Worm (Caenorhabditis elegans): Measurements from ENCODE around the gene C49C8.6.

Gene C49C8.6

DNA sequence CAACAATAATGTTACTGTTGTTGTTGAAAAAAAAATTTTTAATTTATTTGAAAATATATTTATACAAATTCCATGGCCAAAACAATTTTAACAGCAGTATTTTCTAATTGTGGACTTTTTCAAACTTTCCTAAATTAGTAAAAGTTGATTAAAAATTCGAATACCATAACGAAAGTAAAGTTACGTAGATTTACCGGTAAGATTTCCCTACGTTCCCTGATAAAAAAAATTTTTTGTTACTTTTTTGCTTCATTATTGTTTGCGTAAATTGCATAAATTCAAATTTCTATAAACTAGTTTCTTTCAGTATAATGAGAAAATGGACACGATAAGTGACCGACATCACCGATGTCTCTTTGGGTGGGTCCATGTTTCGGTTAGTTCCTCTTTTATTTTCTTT, 49.1 kb downstream of the C49C8.6 start, which contains the start of gene F42A9.6:
Gene F42A9.6 (plus strand): TSS at position 301 of the 400 bp plus-strand sequence.
- no peak for TF ChIP-seq unc-62 (GFP tag; optimal IDR thresholded peaks at IDR 0.05)

DNA sequence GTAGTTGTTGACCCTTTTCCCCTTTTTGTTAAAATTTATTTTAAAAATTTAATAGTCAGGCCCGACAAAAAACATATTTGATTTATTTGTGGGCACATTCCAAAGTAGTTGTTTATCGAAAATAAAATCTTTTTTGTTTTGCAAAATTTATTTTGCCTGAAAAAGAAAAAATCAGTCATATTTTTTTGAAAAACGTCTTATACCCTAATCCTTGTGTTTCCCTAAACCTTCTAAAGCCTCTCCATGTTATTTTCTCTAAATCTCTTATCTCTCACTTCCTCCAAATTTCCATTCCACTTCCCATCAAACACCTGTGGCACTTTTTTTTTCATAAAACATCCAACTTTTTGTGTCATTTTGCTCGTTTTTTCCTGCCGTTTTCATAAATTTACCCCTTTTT, 49.8 kb downstream of the C49C8.6 start:
- TF ChIP-seq unc-62 (GFP tag; optimal IDR thresholded peaks at IDR 0.05), result no peak

Data from whole organism, dauer.